Fruit fly (Drosophila melanogaster): ENCODE data around the gene MED6.

The MED6 gene

dm6 chr3R:9771519-9771972 is 2.8 kb upstream of the MED6 start, which contains the start of gene CG9471 (continued):
- TF ChIP-seq CG4328 (GFP tag; optimal IDR thresholded peaks at IDR 0.05), result peak; percentile 83
- peak; percentile 84 for TF ChIP-seq CG1603 (tag; optimal IDR thresholded peaks at IDR 0.05)
- peak; percentile 81 for TF ChIP-seq CG10959 (GFP tag; IDR thresholded peaks at IDR 0.05)
- peak; percentile 96 for TF ChIP-seq slbo (GFP tag; IDR thresholded peaks at IDR 0.05)
- TF ChIP-seq Abd-B (GFP tag; optimal IDR thresholded peaks at IDR 0.05), result peak; percentile 90
- peak; percentile 77 for TF ChIP-seq CG8089 (GFP tag; optimal IDR thresholded peaks at IDR 0.05)
- peak; percentile 82 for TF ChIP-seq Atf-2 (GFP tag; optimal IDR thresholded peaks at IDR 0.05)
- TF ChIP-seq MBD-R2 (GFP tag; IDR thresholded peaks at IDR 0.05), result peak; percentile 79
- TF ChIP-seq CG7745 (tag; optimal IDR thresholded peaks at IDR 0.05), result peak; percentile 58
- TF ChIP-seq CG17612 (GFP tag; IDR thresholded peaks at IDR 0.05), result peak; percentile 78
- TF ChIP-seq Hr3 (GFP tag; optimal IDR thresholded peaks at IDR 0.05), result peak; percentile 91
- TF ChIP-seq CG7357 (GFP tag; IDR thresholded peaks at IDR 0.05), result peak; percentile 83
- peak; percentile 89 for TF ChIP-seq CG4730 (GFP tag; IDR thresholded peaks at IDR 0.05)
- peak; percentile 25 for TF ChIP-seq btn (GFP tag; optimal IDR thresholded peaks at IDR 0.05)
- TF ChIP-seq HHEX (GFP tag; optimal IDR thresholded peaks at IDR 0.05), result peak; percentile 93
- TF ChIP-seq chn (GFP tag; optimal IDR thresholded peaks at IDR 0.05), result peak; percentile 90
- TF ChIP-seq vvl (GFP tag; IDR thresholded peaks at IDR 0.05), result peak; percentile 97
- TF ChIP-seq pnt (GFP tag; optimal IDR thresholded peaks at IDR 0.05), result peak; percentile 89
- peak; percentile 47 for TF ChIP-seq CG31365 (tag; optimal IDR thresholded peaks at IDR 0.05)
- peak; percentile 79 for TF ChIP-seq CG9876 (GFP tag; optimal IDR thresholded peaks at IDR 0.05)
- TF ChIP-seq Deaf1 (tag; optimal IDR thresholded peaks at IDR 0.05), result peak; percentile 73
- TF ChIP-seq CG10565 (GFP tag; optimal IDR thresholded peaks at IDR 0.05), result peak; percentile 64
- peak; percentile 29 for TF ChIP-seq ftz-f1 (GFP tag; optimal IDR thresholded peaks at IDR 0.05)
- TF ChIP-seq CG15479 (GFP tag; optimal IDR thresholded peaks at IDR 0.05), result no peak
- TF ChIP-seq ash1 (GFP tag; optimal IDR thresholded peaks at IDR 0.05), result no peak
- TF ChIP-seq dmrt99B (tag; optimal IDR thresholded peaks at IDR 0.05), result peak; percentile 91
- TF ChIP-seq CG17385 (GFP tag; optimal IDR thresholded peaks at IDR 0.05), result peak; percentile 91
- TF ChIP-seq BtbVII (GFP tag; optimal IDR thresholded peaks at IDR 0.05), result peak; percentile 89
- peak; percentile 89 for TF ChIP-seq CG3847 (GFP tag; IDR thresholded peaks at IDR 0.05)
- TF ChIP-seq CG2129 (GFP tag; IDR thresholded peaks at IDR 0.05; ENCODE audit: partially characterized antibody), result no peak
- peak; percentile 83 for TF ChIP-seq CG31224 (GFP tag; IDR thresholded peaks at IDR 0.05)
- TF ChIP-seq CG17328 (GFP tag; IDR thresholded peaks at IDR 0.05), result peak; percentile 91
- peak in 1 of 3 experiments; percentile 83 for TF ChIP-seq lola (GFP tag; optimal IDR thresholded peaks at IDR 0.05)
- peak; percentile 79 for TF ChIP-seq shn (GFP tag; optimal IDR thresholded peaks at IDR 0.05)
- TF ChIP-seq ac (GFP tag; optimal IDR thresholded peaks at IDR 0.05), result peak; percentile 29
- TF ChIP-seq zen2 (GFP tag; IDR thresholded peaks at IDR 0.05; ENCODE audit: partially characterized antibody), result no peak
- TF ChIP-seq odd (GFP tag; optimal IDR thresholded peaks at IDR 0.05), result peak; percentile 83
- TF ChIP-seq klu (GFP tag; IDR thresholded peaks at IDR 0.05), result peak; percentile 82
- peak; percentile 75 for TF ChIP-seq Nf-YB (GFP tag; optimal IDR thresholded peaks at IDR 0.05)
- TF ChIP-seq Six4 (GFP tag; optimal IDR thresholded peaks at IDR 0.05), result peak; percentile 88
- peak; percentile 69 for TF ChIP-seq ewg (GFP tag; optimal IDR thresholded peaks at IDR 0.05)
- peak; percentile 47 for TF ChIP-seq gt (GFP tag; IDR thresholded peaks at IDR 0.05)
- peak; percentile 54 for TF ChIP-seq Elba2 (GFP tag; optimal IDR thresholded peaks at IDR 0.05)
- TF ChIP-seq Doc2 (GFP tag; IDR thresholded peaks at IDR 0.05), result peak; percentile 79
- peak; percentile 85 for TF ChIP-seq CG1647 (GFP tag; optimal IDR thresholded peaks at IDR 0.05)
- peak; percentile 49 for TF ChIP-seq Hey (tag; optimal IDR thresholded peaks at IDR 0.05)
- peak; percentile 69 for TF ChIP-seq trh (GFP tag; optimal IDR thresholded peaks at IDR 0.05)
- TF ChIP-seq sc (optimal IDR thresholded peaks at IDR 0.05), result no peak
- TF ChIP-seq sc (GFP tag; optimal IDR thresholded peaks at IDR 0.05), result peak; percentile 78
- TF ChIP-seq CG10267 (tag; optimal IDR thresholded peaks at IDR 0.05), result peak; percentile 89
- peak; percentile 57 for TF ChIP-seq fd102C (GFP tag; optimal IDR thresholded peaks at IDR 0.05)
